Fruit fly (Drosophila melanogaster): ENCODE data around the gene mask.

mask gene

dm6 chr3R:24230423-24231205, at the start of gene mask:
Gene mask (plus strand): TSS chr3R:24230562.
- TF ChIP-seq h (optimal IDR thresholded peaks at IDR 0.05) = no peak
- TF ChIP-seq Myc (optimal IDR thresholded peaks at IDR 0.05) = no peak
- no peak for TF ChIP-seq psq (optimal IDR thresholded peaks at IDR 0.05)
- TF ChIP-seq ttk (optimal IDR thresholded peaks at IDR 0.05) = no peak
- no peak for TF ChIP-seq Sin3A (optimal IDR thresholded peaks at IDR 0.05)
- TF ChIP-seq insv (optimal IDR thresholded peaks at IDR 0.05) = no peak

dm6 chr3R:24186188-24186587, 44.2 kb upstream of the mask start, which contains the start of gene mora:
Gene mora (plus strand): TSS chr3R:24186359.
- no peak for TF ChIP-seq ttk (optimal IDR thresholded peaks at IDR 0.05)
- no peak for TF ChIP-seq psq (optimal IDR thresholded peaks at IDR 0.05)
- no peak for TF ChIP-seq Myc (optimal IDR thresholded peaks at IDR 0.05)
- TF ChIP-seq Sin3A (optimal IDR thresholded peaks at IDR 0.05) = no peak

dm6 chr3R:24188619-24189018, 41.7 kb upstream of the mask start, which contains the start of gene CG5515:
Gene CG5515 (minus strand): TSS chr3R:24188896.
- TF ChIP-seq h (optimal IDR thresholded peaks at IDR 0.05) (no peak), insv (optimal IDR thresholded peaks at IDR 0.05) (no peak), psq (optimal IDR thresholded peaks at IDR 0.05) (no peak), ttk (optimal IDR thresholded peaks at IDR 0.05) (no peak), Myc (optimal IDR thresholded peaks at IDR 0.05) (no peak), Sin3A (optimal IDR thresholded peaks at IDR 0.05) (no peak)

dm6 chr3R:24193373-24193879, 36.9 kb upstream of the mask start, which contains the start of the genes SMC6 and CG6204:
Gene SMC6 (minus strand): TSS chr3R:24193423.
Gene CG6204 (plus strand): TSS chr3R:24193832.
- TF ChIP-seq insv (optimal IDR thresholded peaks at IDR 0.05) = no peak
- no peak for TF ChIP-seq psq (optimal IDR thresholded peaks at IDR 0.05)
- TF ChIP-seq h (optimal IDR thresholded peaks at IDR 0.05) = no peak
- no peak for TF ChIP-seq Myc (optimal IDR thresholded peaks at IDR 0.05)
- TF ChIP-seq ttk (optimal IDR thresholded peaks at IDR 0.05) = no peak
- TF ChIP-seq Sin3A (optimal IDR thresholded peaks at IDR 0.05) = no peak

dm6 chr3R:24202723-24203122, 27.6 kb upstream of the mask start:
- no peak for TF ChIP-seq h (optimal IDR thresholded peaks at IDR 0.05)
- TF ChIP-seq ttk (optimal IDR thresholded peaks at IDR 0.05) = no peak
- TF ChIP-seq psq (optimal IDR thresholded peaks at IDR 0.05) = no peak
- TF ChIP-seq Sin3A (optimal IDR thresholded peaks at IDR 0.05) = no peak
- no peak for TF ChIP-seq insv (optimal IDR thresholded peaks at IDR 0.05)
- no peak for TF ChIP-seq Myc (optimal IDR thresholded peaks at IDR 0.05)

dm6 chr3R:24203426-24203825, 26.9 kb upstream of the mask start:
- TF ChIP-seq insv (optimal IDR thresholded peaks at IDR 0.05) (no peak), h (optimal IDR thresholded peaks at IDR 0.05) (no peak), Sin3A (optimal IDR thresholded peaks at IDR 0.05) (no peak)

- TF ChIP-seq h (optimal IDR thresholded peaks at IDR 0.05) (no peak), psq (optimal IDR thresholded peaks at IDR 0.05) (no peak), Sin3A (optimal IDR thresholded peaks at IDR 0.05) (no peak)
Measured at dm6 chr3R:24204022-24204421, 26.3 kb upstream of the mask start.

dm6 chr3R:24205234-24205894, 25.0 kb upstream of the mask start:
- TF ChIP-seq h (optimal IDR thresholded peaks at IDR 0.05) (no peak), ttk (optimal IDR thresholded peaks at IDR 0.05) (no peak), insv (optimal IDR thresholded peaks at IDR 0.05) (no peak), psq (optimal IDR thresholded peaks at IDR 0.05) (no peak), Sin3A (optimal IDR thresholded peaks at IDR 0.05) (no peak), Myc (optimal IDR thresholded peaks at IDR 0.05) (no peak)

dm6 chr3R:24205935-24206334, 24.4 kb upstream of the mask start:
- no peak for TF ChIP-seq insv (optimal IDR thresholded peaks at IDR 0.05)
- no peak for TF ChIP-seq h (optimal IDR thresholded peaks at IDR 0.05)
- no peak for TF ChIP-seq Myc (optimal IDR thresholded peaks at IDR 0.05)
- TF ChIP-seq psq (optimal IDR thresholded peaks at IDR 0.05) = no peak
- no peak for TF ChIP-seq ttk (optimal IDR thresholded peaks at IDR 0.05)
- TF ChIP-seq Sin3A (optimal IDR thresholded peaks at IDR 0.05) = no peak

- no peak for TF ChIP-seq psq (optimal IDR thresholded peaks at IDR 0.05)
- no peak for TF ChIP-seq h (optimal IDR thresholded peaks at IDR 0.05)
- no peak for TF ChIP-seq ttk (optimal IDR thresholded peaks at IDR 0.05)
- TF ChIP-seq Myc (optimal IDR thresholded peaks at IDR 0.05) = no peak
- no peak for TF ChIP-seq Sin3A (optimal IDR thresholded peaks at IDR 0.05)
- no peak for TF ChIP-seq insv (optimal IDR thresholded peaks at IDR 0.05)
Measured at dm6 chr3R:24206341-24207114, 23.8 kb upstream of the mask start.

- TF ChIP-seq Sin3A (optimal IDR thresholded peaks at IDR 0.05) (no peak), psq (optimal IDR thresholded peaks at IDR 0.05) (no peak), insv (optimal IDR thresholded peaks at IDR 0.05) (no peak), h (optimal IDR thresholded peaks at IDR 0.05) (no peak), Myc (optimal IDR thresholded peaks at IDR 0.05) (no peak), ttk (optimal IDR thresholded peaks at IDR 0.05) (no peak)
Measured at dm6 chr3R:24213644-24214043, 16.7 kb upstream of the mask start.

dm6 chr3R:24216017-24216416, 14.3 kb upstream of the mask start:
- TF ChIP-seq ttk (optimal IDR thresholded peaks at IDR 0.05) (no peak), insv (optimal IDR thresholded peaks at IDR 0.05) (no peak), Sin3A (optimal IDR thresholded peaks at IDR 0.05) (no peak), psq (optimal IDR thresholded peaks at IDR 0.05) (no peak), h (optimal IDR thresholded peaks at IDR 0.05) (no peak), Myc (optimal IDR thresholded peaks at IDR 0.05) (no peak)
